Worm (Caenorhabditis elegans) whole organism, L4 larva: ENCODE measurements around the gene C01G10.6.

Source experiments
- daf-12 ChIP-seq: fragments of 150-350 bp; optimal IDR thresholded peaks from 2 replicates; lab custom pipeline; 2014; ENCODE audit warnings: missing biosample characterization, missing genetic modification reagents, missing genetic modification characterization
- daf-19 ChIP-seq: fragments of 200-800 bp; sonication (Bioruptor generic); conservative IDR thresholded peaks from 2 replicates; pipeline ENCODE4 v1.3.6; 2022; ENCODE audit warnings: missing genetic modification characterization, missing compliant biosample characterization
- fos-1 ChIP-seq: fragments of 150-350 bp; optimal IDR thresholded peaks from 2 replicates; lab custom pipeline; 2014; ENCODE audit warnings: missing biosample characterization, missing genetic modification characterization
- lin-13 ChIP-seq: fragments of 150-350 bp; optimal IDR thresholded peaks from 2 replicates; lab custom pipeline; 2014; ENCODE audit warnings: missing biosample characterization, missing genetic modification reagents, missing genetic modification characterization
- lin-38 ChIP-seq: fragments of 200-800 bp; sonication (Bioruptor generic); IDR thresholded peaks from 2 replicates; pipeline ENCODE4 v1.3.6; 2022; ENCODE audit warnings: missing genetic modification reagents, missing genetic modification characterization, missing compliant biosample characterization
- mep-1 ChIP-seq: fragments of 150-350 bp; sonication (generic microtip); optimal IDR thresholded peaks from 3 replicates; lab custom pipeline; 2014; ENCODE audit warnings: missing biosample characterization, missing genetic modification characterization
- nhr-11 ChIP-seq: fragments of 150-350 bp; optimal IDR thresholded peaks from 2 replicates; lab custom pipeline; 2014; ENCODE audit warnings: missing biosample characterization, missing genetic modification characterization
- nhr-28 ChIP-seq: fragments of 150-350 bp; optimal IDR thresholded peaks from 2 replicates; lab custom pipeline; 2014; ENCODE audit warnings: missing biosample characterization, missing genetic modification characterization
- snpc-4 ChIP-seq: fragments of 150-350 bp; optimal IDR thresholded peaks from 2 replicates; lab custom pipeline; 2014; ENCODE audit warnings: missing biosample characterization, missing genetic modification characterization
- unc-130 ChIP-seq: sonication (generic microtip); optimal IDR thresholded peaks from 2 replicates; lab custom pipeline; 2016; ENCODE audit warnings: missing genetic modification reagents, missing genetic modification characterization, missing compliant biosample characterization
- zag-1 ChIP-seq: fragments of 150-350 bp; optimal IDR thresholded peaks from 2 replicates; lab custom pipeline; 2014; ENCODE audit warnings: missing biosample characterization, missing genetic modification characterization

ce11 chrV:15052368-15052767, 35.1 kb upstream of the C01G10.6 start, which contains the start of the genes fbxa-82 and C25D7.5:
- TF ChIP-seq zag-1 (no peak), fos-1 (tag; lab: Kevin White, UChicago) (no peak), unc-130 (GFP tag; lab: Kevin White, UChicago) (no peak), daf-19 (GFP tag; lab: Robert Waterston, UW) (no peak), lin-13 (no peak), daf-12 (tag; lab: Kevin White, UChicago) (no peak), nhr-28 (tag; lab: Kevin White, UChicago) (peak; percentile 43), lin-38 (GFP tag; lab: Robert Waterston, UW) (no peak), mep-1 (tag; lab: Kevin White, UChicago) (no peak), snpc-4 (no peak), nhr-11 (tag; lab: Kevin White, UChicago) (no peak)
